Fruit fly (Drosophila melanogaster) whole organism, prepupa: Measurements from ENCODE around the gene Polr3G.

Experiments used
- Blimp-1 ChIP-seq: fragments of 200-800 bp; sonication (Bioruptor generic); optimal IDR thresholded peaks from 3 replicates; lab custom pipeline; 2017; ENCODE audit warnings: missing biosample characterization, missing genetic modification characterization, mild to moderate bottlenecking, moderate library complexity, missing genetic modification reagents
- CG16779 ChIP-seq: fragments of 200-800 bp; sonication (Bioruptor generic); optimal IDR thresholded peaks from 3 replicates; lab custom pipeline; 2017; ENCODE audit warnings: missing biosample characterization, mild to moderate bottlenecking, missing genetic modification characterization
- CG6276 ChIP-seq: fragments of 200-800 bp; sonication (Bioruptor generic); optimal IDR thresholded peaks from 2 replicates; lab custom pipeline; 2017; ENCODE audit warnings: missing biosample characterization, mild to moderate bottlenecking, missing genetic modification characterization
- CG7368 ChIP-seq: fragments of 200-800 bp; sonication (Bioruptor generic); optimal IDR thresholded peaks from 3 replicates; lab custom pipeline; 2016; ENCODE audit warnings: missing biosample characterization, missing genetic modification characterization
- dac ChIP-seq: fragments of 200-800 bp; sonication (Bioruptor generic); optimal IDR thresholded peaks from 2 replicates; lab custom pipeline; 2017; ENCODE audit warnings: missing biosample characterization, mild to moderate bottlenecking, missing genetic modification characterization
- eg ChIP-seq: fragments of 200-800 bp; sonication (Bioruptor generic); IDR thresholded peaks from 3 replicates; pipeline ENCODE4 v1.3.6; 2022; ENCODE audit warnings: missing biosample characterization, missing genetic modification characterization
- vri ChIP-seq: fragments of 200-800 bp; sonication (Bioruptor generic); optimal IDR thresholded peaks from 3 replicates; lab custom pipeline; 2016; ENCODE audit warnings: missing biosample characterization, mild to moderate bottlenecking, missing genetic modification characterization

DNA sequence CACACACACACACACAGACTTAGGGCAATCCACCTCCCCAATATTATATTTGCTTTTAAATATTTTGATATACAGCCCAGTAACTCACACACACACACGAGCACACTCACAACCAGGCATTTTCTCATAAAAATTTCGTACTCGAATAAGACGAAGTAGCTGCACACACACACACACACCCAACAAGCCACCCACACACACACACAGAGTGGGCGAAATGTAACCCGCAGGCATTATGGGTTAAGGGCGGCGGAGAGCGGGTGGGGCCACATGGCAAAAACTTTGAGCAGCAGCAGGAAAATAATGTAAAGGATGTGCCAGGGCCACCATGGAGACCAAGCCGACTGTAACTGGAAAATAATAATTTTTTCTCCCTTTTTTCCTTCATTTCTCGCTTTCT lies 14.7 kb upstream of the Polr3G start:
- TF ChIP-seq CG7368 = no peak
- TF ChIP-seq dac (GFP tag; lab: Kevin White, UChicago) = no peak
- TF ChIP-seq CG16779 (tag; lab: Kevin White, UChicago) = no peak
- no peak for TF ChIP-seq CG6276
- TF ChIP-seq Blimp-1 (GFP tag; lab: Kevin White, UChicago) = no peak
- TF ChIP-seq vri (GFP tag; lab: Kevin White, UChicago) = no peak
- TF ChIP-seq eg (GFP tag; lab: Robert Waterston, UW) = no peak
